Fruit fly (Drosophila melanogaster): Measurements from ENCODE around the gene Hsp27.

Gene Hsp27

dm6 chr3L:9360217-9360692, 23.6 kb upstream of the Hsp27 start, which contains the start of gene Pdxk (continued):
- TF ChIP-seq mirr (GFP tag; optimal IDR thresholded peaks at IDR 0.05): peak; percentile 96
- TF ChIP-seq CG6791 (GFP tag; IDR thresholded peaks at IDR 0.05; ENCODE audit: partially characterized antibody): no peak
- TF ChIP-seq wek (GFP tag; optimal IDR thresholded peaks at IDR 0.05): peak; percentile 59
- TF ChIP-seq Gug (GFP tag; IDR thresholded peaks at IDR 0.05): no peak
- TF ChIP-seq bbx (GFP tag; IDR thresholded peaks at IDR 0.05; ENCODE audit: partially characterized antibody): no peak
- TF ChIP-seq CG16863 (GFP tag; optimal IDR thresholded peaks at IDR 0.05): no peak
- no peak for TF ChIP-seq cad (GFP tag; optimal IDR thresholded peaks at IDR 0.05)
- TF ChIP-seq h (optimal IDR thresholded peaks at IDR 0.05): no peak
- TF ChIP-seq Rfx (GFP tag; IDR thresholded peaks at IDR 0.05): peak; percentile 43; the same call in 1 of the 2 replicates
- TF ChIP-seq CG14667 (GFP tag; IDR thresholded peaks at IDR 0.05): no peak
- TF ChIP-seq Atf6 (GFP tag; IDR thresholded peaks at IDR 0.05): no peak
- TF ChIP-seq CoRest (tag; optimal IDR thresholded peaks at IDR 0.05): peak; percentile 12
- TF ChIP-seq CG2120 (GFP tag; optimal IDR thresholded peaks at IDR 0.05): peak; percentile 30
- TF ChIP-seq CG3163 (GFP tag; optimal IDR thresholded peaks at IDR 0.05): no peak
- TF ChIP-seq Awh (GFP tag; IDR thresholded peaks at IDR 0.05): no peak
- TF ChIP-seq CG4854 (GFP tag; optimal IDR thresholded peaks at IDR 0.05): no peak
- no peak for TF ChIP-seq Aef1 (GFP tag; IDR thresholded peaks at IDR 0.05)
- TF ChIP-seq sug (tag; optimal IDR thresholded peaks at IDR 0.05): peak; percentile 94
- TF ChIP-seq da (GFP tag; optimal IDR thresholded peaks at IDR 0.05): no peak
- no peak for TF ChIP-seq pnt (GFP tag; optimal IDR thresholded peaks at IDR 0.05)
- TF ChIP-seq CG12769 (tag; optimal IDR thresholded peaks at IDR 0.05): peak; percentile 10
- peak; percentile 46 for TF ChIP-seq nau (GFP tag; optimal IDR thresholded peaks at IDR 0.05)
- no peak for TF ChIP-seq NC2β (GFP tag; optimal IDR thresholded peaks at IDR 0.05)
- no peak for TF ChIP-seq Gsc (GFP tag; IDR thresholded peaks at IDR 0.05)
- TF ChIP-seq CG10979 (tag; optimal IDR thresholded peaks at IDR 0.05): no peak
- TF ChIP-seq eyg (GFP tag; optimal IDR thresholded peaks at IDR 0.05): no peak
- no peak for TF ChIP-seq pb (GFP tag; optimal IDR thresholded peaks at IDR 0.05)
- TF ChIP-seq CG2202 (tag; optimal IDR thresholded peaks at IDR 0.05): no peak
- TF ChIP-seq CG8765 (GFP tag; IDR thresholded peaks at IDR 0.05): no peak
- TF ChIP-seq tgo (GFP tag; IDR thresholded peaks at IDR 0.05): no peak
- TF ChIP-seq Doc3 (GFP tag; IDR thresholded peaks at IDR 0.05; ENCODE audit: partially characterized antibody): no peak
- no peak for TF ChIP-seq CG1832 (GFP tag; optimal IDR thresholded peaks at IDR 0.05)
- peak; percentile 24 for TF ChIP-seq BtbVII (GFP tag; optimal IDR thresholded peaks at IDR 0.05)
- no peak for TF ChIP-seq CG3065 (GFP tag; optimal IDR thresholded peaks at IDR 0.05)
- no peak for TF ChIP-seq gcm2 (GFP tag; optimal IDR thresholded peaks at IDR 0.05)
- TF ChIP-seq Tbp (GFP tag; optimal IDR thresholded peaks at IDR 0.05): no peak
- TF ChIP-seq MBD-R2 (GFP tag; IDR thresholded peaks at IDR 0.05): no peak; the same call in 1 of the 2 replicates
- no peak for TF ChIP-seq sc (optimal IDR thresholded peaks at IDR 0.05)
- no peak for TF ChIP-seq sc (GFP tag; optimal IDR thresholded peaks at IDR 0.05)
- TF ChIP-seq CG11696 (GFP tag; IDR thresholded peaks at IDR 0.05): no peak
- peak; percentile 62 for TF ChIP-seq pzg (GFP tag; optimal IDR thresholded peaks at IDR 0.05)
- no peak for TF ChIP-seq CG30403 (GFP tag; optimal IDR thresholded peaks at IDR 0.05)
- TF ChIP-seq crol (GFP tag; IDR thresholded peaks at IDR 0.05): peak; percentile 78
- TF ChIP-seq ase (GFP tag; IDR thresholded peaks at IDR 0.05): no peak
- TF ChIP-seq Dad (GFP tag; optimal IDR thresholded peaks at IDR 0.05): no peak
- no peak for TF ChIP-seq CG31388 (GFP tag; optimal IDR thresholded peaks at IDR 0.05)
- TF ChIP-seq z (GFP tag; IDR thresholded peaks at IDR 0.05): peak; percentile 94
- TF ChIP-seq vnd (GFP tag; IDR thresholded peaks at IDR 0.05; ENCODE audit: partially characterized antibody): no peak
- no peak for TF ChIP-seq CG2199 (GFP tag; IDR thresholded peaks at IDR 0.05)
- TF ChIP-seq bigmax (GFP tag; optimal IDR thresholded peaks at IDR 0.05): no peak
- no peak for TF ChIP-seq jigr1 (GFP tag; IDR thresholded peaks at IDR 0.05)
- TF ChIP-seq kah (GFP tag; optimal IDR thresholded peaks at IDR 0.05): peak; percentile 63
- TF ChIP-seq Asciz (GFP tag; optimal IDR thresholded peaks at IDR 0.05): no peak
